Worm (Caenorhabditis elegans): ENCODE measurements around the gene K09A9.8.

Gene K09A9.8

ce11 chrX:15630340-15630739, 33.4 kb upstream of the K09A9.8 start, which contains the start of gene K09E9.4:
K09E9.4 (minus strand) TSS chrX:15630440.
- peak in 1 of 2 experiments; percentile 42 for TF ChIP-seq eor-1 (tag; optimal IDR thresholded peaks at IDR 0.05)
- no peak for TF ChIP-seq daf-12 (tag; optimal IDR thresholded peaks at IDR 0.05)
- no peak for TF ChIP-seq ceh-82 (tag; optimal IDR thresholded peaks at IDR 0.05)

ce11 chrX:15629615-15630014, 32.6 kb upstream of the K09A9.8 start:
- TF ChIP-seq elt-1 (tag; optimal IDR thresholded peaks at IDR 0.05) (no peak), egl-5 (tag; optimal IDR thresholded peaks at IDR 0.05) (no peak), nfya-1 (tag; optimal IDR thresholded peaks at IDR 0.05; ENCODE audit: insufficient read depth) (peak; percentile 18), elt-2 (tag; optimal IDR thresholded peaks at IDR 0.05) (peak; percentile 60), pqm-1 (tag; optimal IDR thresholded peaks at IDR 0.05) (peak; percentile 16)

ce11 chrX:15628945-15629344, 32.0 kb upstream of the K09A9.8 start:
- no peak for TF ChIP-seq lsy-12 (tag; optimal IDR thresholded peaks at IDR 0.05)
- no peak for TF ChIP-seq elt-1 (tag; optimal IDR thresholded peaks at IDR 0.05)
- no peak for TF ChIP-seq nhr-23 (tag; optimal IDR thresholded peaks at IDR 0.05)
- no peak for TF ChIP-seq nhr-67 (tag; optimal IDR thresholded peaks at IDR 0.05)
- no peak for TF ChIP-seq nhr-11 (tag; optimal IDR thresholded peaks at IDR 0.05)
- TF ChIP-seq lin-15B (tag; optimal IDR thresholded peaks at IDR 0.05) = no peak
- no peak for TF ChIP-seq unc-62 (GFP tag; optimal IDR thresholded peaks at IDR 0.05)
- TF ChIP-seq elt-3 (tag; optimal IDR thresholded peaks at IDR 0.05) = no peak
- no peak for TF ChIP-seq unc-39 (tag; optimal IDR thresholded peaks at IDR 0.05)
- TF ChIP-seq aly-2 (tag; optimal IDR thresholded peaks at IDR 0.05) = no peak
- TF ChIP-seq eor-1 (tag; optimal IDR thresholded peaks at IDR 0.05) = no peak
- TF ChIP-seq ceh-82 (tag; optimal IDR thresholded peaks at IDR 0.05) = no peak
- TF ChIP-seq ztf-4 (tag; optimal IDR thresholded peaks at IDR 0.05) = no peak
- TF ChIP-seq tbx-2 (tag; optimal IDR thresholded peaks at IDR 0.05) = no peak
- TF ChIP-seq sea-2 (GFP tag; optimal IDR thresholded peaks at IDR 0.05) = no peak

- TF ChIP-seq fos-1 (tag; optimal IDR thresholded peaks at IDR 0.05) (no peak), lin-39 (tag; optimal IDR thresholded peaks at IDR 0.05) (peak; percentile 36), tbx-2 (tag; optimal IDR thresholded peaks at IDR 0.05) (no peak), pha-4 (tag; optimal IDR thresholded peaks at IDR 0.05) (no peak)
Observed at ce11 chrX:15627814-15628213, 30.8 kb upstream of the K09A9.8 start.

- no peak for TF ChIP-seq R02D3.7 (tag; optimal IDR thresholded peaks at IDR 0.05)
- peak; percentile 38 for TF ChIP-seq nhr-23 (tag; optimal IDR thresholded peaks at IDR 0.05)
- peak; percentile 12 for TF ChIP-seq nhr-43 (tag; optimal IDR thresholded peaks at IDR 0.05; ENCODE audit: poor library complexity, severe bottlenecking)
- TF ChIP-seq elt-2 (tag; optimal IDR thresholded peaks at IDR 0.05) = no peak
- TF ChIP-seq nhr-76 (tag; optimal IDR thresholded peaks at IDR 0.05) = no peak
- TF ChIP-seq ama-1 (optimal IDR thresholded peaks at IDR 0.05) = no peak
- TF ChIP-seq elt-1 (tag; optimal IDR thresholded peaks at IDR 0.05) = no peak
- no peak for TF ChIP-seq ceh-28 (tag; optimal IDR thresholded peaks at IDR 0.05)
- no peak for TF ChIP-seq nhr-12 (tag; optimal IDR thresholded peaks at IDR 0.05)
- TF ChIP-seq daf-12 (tag; optimal IDR thresholded peaks at IDR 0.05) = no peak
- no peak for TF ChIP-seq nfya-1 (tag; optimal IDR thresholded peaks at IDR 0.05; ENCODE audit: insufficient read depth)
- TF ChIP-seq pqm-1 (tag; optimal IDR thresholded peaks at IDR 0.05) = no peak
- TF ChIP-seq ztf-11 (tag; optimal IDR thresholded peaks at IDR 0.05) = no peak
- TF ChIP-seq nhr-25 (tag; optimal IDR thresholded peaks at IDR 0.05) = peak; percentile 36
- TF ChIP-seq lsy-12 (tag; optimal IDR thresholded peaks at IDR 0.05) = no peak
- peak; percentile 48 for TF ChIP-seq unc-62 (GFP tag; optimal IDR thresholded peaks at IDR 0.05)
Observed at ce11 chrX:15626119-15626850, 29.3 kb upstream of the K09A9.8 start.

- TF ChIP-seq pqm-1 (tag; optimal IDR thresholded peaks at IDR 0.05) (peak; percentile 46), ZK546.5 (tag; optimal IDR thresholded peaks at IDR 0.05) (no peak), nhr-237 (tag; optimal IDR thresholded peaks at IDR 0.05) (no peak), skn-1 (tag; optimal IDR thresholded peaks at IDR 0.05) (no peak), mml-1 (tag; optimal IDR thresholded peaks at IDR 0.05) (no peak), elt-2 (tag; optimal IDR thresholded peaks at IDR 0.05) (peak; percentile 65), lin-39 (tag; optimal IDR thresholded peaks at IDR 0.05) (no peak)
Observed at ce11 chrX:15622041-15622440, 25.1 kb upstream of the K09A9.8 start.
